Worm (Caenorhabditis elegans): Measurements from ENCODE around the gene rhgf-2.

- TF ChIP-seq pag-3 (tag; optimal IDR thresholded peaks at IDR 0.05; ENCODE audit: borderline replicate concordance), result no peak
- TF ChIP-seq nhr-11 (tag; optimal IDR thresholded peaks at IDR 0.05), result no peak
- TF ChIP-seq tbx-2 (tag; optimal IDR thresholded peaks at IDR 0.05), result no peak
- no peak for TF ChIP-seq ceh-45 (GFP tag; IDR thresholded peaks at IDR 0.05)
- TF ChIP-seq ama-1 (optimal IDR thresholded peaks at IDR 0.05), result no peak
- TF ChIP-seq hlh-8 (tag; optimal IDR thresholded peaks at IDR 0.05), result no peak
Measured at ce11 chrII:4074710-4075109, 25.9 kb upstream of the rhgf-2 start.
